Worm (Caenorhabditis elegans): Measurements from ENCODE around the gene T12A7.6.

The T12A7.6 gene

ce11 chrIV:11717094-11717876 lies 31.7 kb upstream of the T12A7.6 start:
- TF ChIP-seq cog-1 (tag; optimal IDR thresholded peaks at IDR 0.05) (no peak), tab-1 (GFP tag; IDR thresholded peaks at IDR 0.05) (no peak), T22C8.4 (GFP tag; IDR thresholded peaks at IDR 0.05) (no peak), ztf-29 (GFP tag; IDR thresholded peaks at IDR 0.05) (no peak), klf-2 (GFP tag; conservative IDR thresholded peaks at IDR 0.05) (no peak), ref-1 (GFP tag; conservative IDR thresholded peaks at IDR 0.05) (no peak), med-1 (GFP tag; optimal IDR thresholded peaks at IDR 0.05; ENCODE audit: insufficient read depth) (no peak), ztf-23 (GFP tag; IDR thresholded peaks at IDR 0.05) (no peak), flt-1 (GFP tag; IDR thresholded peaks at IDR 0.05) (no peak)

ce11 chrIV:11718653-11719052 lies 30.4 kb upstream of the T12A7.6 start:
- TF ChIP-seq flt-1 (GFP tag; IDR thresholded peaks at IDR 0.05), result no peak
- no peak for TF ChIP-seq ztf-23 (GFP tag; IDR thresholded peaks at IDR 0.05)
- TF ChIP-seq ref-1 (GFP tag; conservative IDR thresholded peaks at IDR 0.05), result no peak
- TF ChIP-seq med-1 (GFP tag; optimal IDR thresholded peaks at IDR 0.05; ENCODE audit: insufficient read depth), result no peak
- no peak for TF ChIP-seq tab-1 (GFP tag; IDR thresholded peaks at IDR 0.05)
- no peak for TF ChIP-seq T22C8.4 (GFP tag; IDR thresholded peaks at IDR 0.05)
- TF ChIP-seq klf-2 (GFP tag; conservative IDR thresholded peaks at IDR 0.05), result no peak
- TF ChIP-seq cog-1 (tag; optimal IDR thresholded peaks at IDR 0.05), result no peak
- TF ChIP-seq ztf-29 (GFP tag; IDR thresholded peaks at IDR 0.05), result no peak

DNA sequence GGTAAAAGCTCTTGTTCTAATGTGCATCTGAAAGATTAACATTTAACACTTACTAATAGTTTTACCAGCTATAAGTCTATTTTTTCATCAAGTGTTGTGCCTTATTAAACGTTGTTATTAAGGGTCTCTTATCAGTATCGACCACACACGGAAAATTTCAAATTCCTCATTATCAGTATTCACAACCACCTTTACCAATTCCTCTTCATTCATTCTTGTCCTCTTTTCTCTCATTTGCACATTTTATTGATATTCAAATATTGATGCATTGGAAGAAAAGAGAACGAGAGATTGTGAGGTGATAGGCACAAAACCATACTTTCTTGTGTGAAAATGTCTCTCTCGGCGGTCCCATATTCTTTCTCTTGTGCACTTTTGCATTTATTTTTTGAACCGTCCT lies 27.1 kb upstream of the T12A7.6 start:
- TF ChIP-seq ztf-29 (GFP tag; IDR thresholded peaks at IDR 0.05), result no peak

ce11 chrIV:11723255-11723654 lies 25.8 kb upstream of the T12A7.6 start:
- TF ChIP-seq flt-1 (GFP tag; IDR thresholded peaks at IDR 0.05) (no peak), ztf-29 (GFP tag; IDR thresholded peaks at IDR 0.05) (no peak), T22C8.4 (GFP tag; IDR thresholded peaks at IDR 0.05) (no peak), ref-1 (GFP tag; conservative IDR thresholded peaks at IDR 0.05) (no peak), med-1 (GFP tag; optimal IDR thresholded peaks at IDR 0.05; ENCODE audit: insufficient read depth) (no peak), cog-1 (tag; optimal IDR thresholded peaks at IDR 0.05) (no peak), tab-1 (GFP tag; IDR thresholded peaks at IDR 0.05) (no peak), klf-2 (GFP tag; conservative IDR thresholded peaks at IDR 0.05) (no peak), ztf-23 (GFP tag; IDR thresholded peaks at IDR 0.05) (no peak)

DNA sequence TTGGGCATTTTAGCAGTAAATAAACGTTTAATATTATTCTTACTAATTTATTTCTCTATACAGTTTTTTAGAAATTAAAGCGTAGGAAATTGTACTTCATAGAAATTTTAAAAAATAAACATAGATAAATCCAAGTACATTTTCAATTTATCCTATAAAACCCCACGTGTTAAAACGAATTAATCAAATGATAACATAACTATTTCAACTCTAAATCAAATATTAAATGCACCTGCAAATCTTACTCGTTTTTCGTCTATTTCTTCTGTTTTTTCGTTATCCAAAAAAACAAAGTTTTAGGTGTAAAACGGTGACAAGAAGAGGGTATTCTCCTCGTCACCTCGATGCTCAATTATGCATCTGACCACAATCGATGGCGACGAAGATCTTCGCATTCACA lies 14.0 kb upstream of the T12A7.6 start, which contains the start of gene K01A6.6:
Gene K01A6.6, plus strand, starts transcription at position 301 of the 400 bp plus-strand sequence.
- TF ChIP-seq tab-1 (GFP tag; IDR thresholded peaks at IDR 0.05), result no peak
- no peak for TF ChIP-seq ref-1 (GFP tag; conservative IDR thresholded peaks at IDR 0.05)
- TF ChIP-seq med-1 (GFP tag; optimal IDR thresholded peaks at IDR 0.05; ENCODE audit: insufficient read depth), result no peak
- TF ChIP-seq T22C8.4 (GFP tag; IDR thresholded peaks at IDR 0.05), result no peak
- no peak for TF ChIP-seq ztf-29 (GFP tag; IDR thresholded peaks at IDR 0.05)
- no peak for TF ChIP-seq cog-1 (tag; optimal IDR thresholded peaks at IDR 0.05)
- no peak for TF ChIP-seq klf-2 (GFP tag; conservative IDR thresholded peaks at IDR 0.05)
- TF ChIP-seq flt-1 (GFP tag; IDR thresholded peaks at IDR 0.05), result no peak
- no peak for TF ChIP-seq ztf-23 (GFP tag; IDR thresholded peaks at IDR 0.05)

DNA sequence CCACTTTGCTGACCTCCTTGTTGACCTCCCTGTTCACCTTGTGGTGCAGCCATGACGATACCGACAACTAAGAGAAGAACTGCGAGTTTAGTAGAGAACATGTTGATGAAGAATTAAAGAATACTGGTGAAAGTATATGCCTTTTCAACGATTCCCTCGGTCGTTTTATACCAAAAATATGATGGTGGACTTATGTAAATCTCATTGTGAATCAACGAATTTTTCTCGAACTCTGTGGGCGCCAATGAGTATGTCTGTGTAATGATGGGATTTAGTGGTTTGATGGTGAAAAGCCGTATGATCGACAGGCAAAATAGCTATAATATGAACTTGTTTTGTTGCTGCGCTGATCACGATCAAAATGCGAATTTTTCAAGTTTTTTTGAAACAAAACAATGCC lies 11.8 kb upstream of the T12A7.6 start, which contains the start of gene K01A6.8:
Gene K01A6.8, minus strand, starts transcription at position 101 of the 400 bp plus-strand sequence.
- TF ChIP-seq cog-1 (tag; optimal IDR thresholded peaks at IDR 0.05), result no peak
- TF ChIP-seq ref-1 (GFP tag; conservative IDR thresholded peaks at IDR 0.05), result no peak
- TF ChIP-seq T22C8.4 (GFP tag; IDR thresholded peaks at IDR 0.05), result no peak
- TF ChIP-seq tab-1 (GFP tag; IDR thresholded peaks at IDR 0.05), result no peak
- TF ChIP-seq ztf-29 (GFP tag; IDR thresholded peaks at IDR 0.05), result no peak
- TF ChIP-seq med-1 (GFP tag; optimal IDR thresholded peaks at IDR 0.05; ENCODE audit: insufficient read depth), result no peak
- no peak for TF ChIP-seq klf-2 (GFP tag; conservative IDR thresholded peaks at IDR 0.05)
- TF ChIP-seq flt-1 (GFP tag; IDR thresholded peaks at IDR 0.05), result no peak
- TF ChIP-seq ztf-23 (GFP tag; IDR thresholded peaks at IDR 0.05), result no peak

ce11 chrIV:11738092-11738617 lies 10.9 kb upstream of the T12A7.6 start, which contains the start of gene K01A6.7:
K01A6.7 (minus strand) TSS chrIV:11738567.
- TF ChIP-seq ref-1 (GFP tag; conservative IDR thresholded peaks at IDR 0.05) (no peak), ztf-29 (GFP tag; IDR thresholded peaks at IDR 0.05) (no peak), med-1 (GFP tag; optimal IDR thresholded peaks at IDR 0.05; ENCODE audit: insufficient read depth) (no peak), tab-1 (GFP tag; IDR thresholded peaks at IDR 0.05) (no peak), klf-2 (GFP tag; conservative IDR thresholded peaks at IDR 0.05) (no peak), cog-1 (tag; optimal IDR thresholded peaks at IDR 0.05) (no peak), ztf-23 (GFP tag; IDR thresholded peaks at IDR 0.05) (no peak), T22C8.4 (GFP tag; IDR thresholded peaks at IDR 0.05) (no peak), flt-1 (GFP tag; IDR thresholded peaks at IDR 0.05) (no peak)

ce11 chrIV:11740204-11740603 lies 8.8 kb upstream of the T12A7.6 start, which contains the start of gene K01A6.4:
K01A6.4 (minus strand) TSS chrIV:11740304.
- no peak for TF ChIP-seq tab-1 (GFP tag; IDR thresholded peaks at IDR 0.05)
- TF ChIP-seq T22C8.4 (GFP tag; IDR thresholded peaks at IDR 0.05), result no peak
- no peak for TF ChIP-seq ref-1 (GFP tag; conservative IDR thresholded peaks at IDR 0.05)
- TF ChIP-seq klf-2 (GFP tag; conservative IDR thresholded peaks at IDR 0.05), result no peak
- no peak for TF ChIP-seq flt-1 (GFP tag; IDR thresholded peaks at IDR 0.05)
- no peak for TF ChIP-seq ztf-23 (GFP tag; IDR thresholded peaks at IDR 0.05)
- no peak for TF ChIP-seq med-1 (GFP tag; optimal IDR thresholded peaks at IDR 0.05; ENCODE audit: insufficient read depth)

DNA sequence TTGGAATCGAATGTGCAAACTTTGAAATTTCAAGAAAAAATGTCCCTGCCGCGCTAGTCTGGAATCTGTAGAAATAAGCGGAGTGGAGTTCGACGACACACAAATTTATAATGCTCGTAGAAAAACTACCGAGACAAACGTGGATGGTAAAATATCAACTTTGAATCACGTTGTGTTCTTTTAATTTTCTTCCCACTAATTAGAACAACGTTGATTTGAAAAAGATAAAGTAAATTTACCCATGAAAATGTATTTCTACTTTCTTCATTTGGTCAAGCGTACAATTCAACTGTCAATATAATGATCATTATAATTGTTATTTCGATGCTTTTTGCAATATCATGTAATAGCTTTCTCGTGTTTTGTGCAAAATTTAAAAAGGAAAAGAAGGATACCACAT lies 6.6 kb upstream of the T12A7.6 start, which contains the start of gene K01A6.5:
Gene K01A6.5, plus strand, starts transcription at position 301 of the 400 bp plus-strand sequence.
- no peak for TF ChIP-seq cog-1 (tag; optimal IDR thresholded peaks at IDR 0.05)
- no peak for TF ChIP-seq med-1 (GFP tag; optimal IDR thresholded peaks at IDR 0.05; ENCODE audit: insufficient read depth)
- TF ChIP-seq ztf-29 (GFP tag; IDR thresholded peaks at IDR 0.05), result no peak
- TF ChIP-seq T22C8.4 (GFP tag; IDR thresholded peaks at IDR 0.05), result no peak

Data from whole organism, midembryonic.